Worm (Caenorhabditis elegans) whole organism, midembryonic: ENCODE data around the gene T07F12.4.

Source experiments
- T22C8.4 ChIP-seq: fragments of 200-800 bp; sonication (Bioruptor generic); IDR thresholded peaks from 2 replicates; pipeline ENCODE4 v1.3.6; 2022; ENCODE audit warnings: missing genetic modification characterization, missing compliant biosample characterization
- cog-1 ChIP-seq: sonication (generic microtip); optimal IDR thresholded peaks from 2 replicates; lab custom pipeline; 2016; ENCODE audit warnings: missing genetic modification characterization, missing compliant biosample characterization
- flt-1 ChIP-seq: fragments of 200-800 bp; sonication (Bioruptor generic); IDR thresholded peaks from 2 replicates; pipeline ENCODE4 v1.3.6; 2022; ENCODE audit warnings: missing genetic modification characterization, missing compliant biosample characterization
- klf-2 ChIP-seq: fragments of 200-800 bp; sonication (Bioruptor generic); conservative IDR thresholded peaks from 2 replicates; pipeline ENCODE4 v1.3.6; 2022; ENCODE audit warnings: missing genetic modification reagents, missing genetic modification characterization, missing compliant biosample characterization
- med-1 ChIP-seq: sonication (generic microtip); optimal IDR thresholded peaks from 2 replicates; lab custom pipeline; 2017; ENCODE audit warnings: missing genetic modification characterization, mild to moderate bottlenecking, missing compliant biosample characterization, antibody characterized with exemption, missing genetic modification reagents; ENCODE audit not compliant: insufficient read depth
- ref-1 ChIP-seq: fragments of 200-800 bp; sonication (Bioruptor generic); conservative IDR thresholded peaks from 2 replicates; pipeline ENCODE4 v1.3.6; 2022; ENCODE audit warnings: missing genetic modification reagents, missing genetic modification characterization, missing compliant biosample characterization
- tab-1 ChIP-seq: fragments of 200-800 bp; sonication (Bioruptor generic); IDR thresholded peaks from 2 replicates; pipeline ENCODE4 v1.3.6; 2022; ENCODE audit warnings: missing genetic modification characterization, missing compliant biosample characterization
- ztf-23 ChIP-seq: fragments of 200-800 bp; sonication (Bioruptor generic); IDR thresholded peaks from 2 replicates; pipeline ENCODE4 v1.3.6; 2022; ENCODE audit warnings: missing genetic modification reagents, missing genetic modification characterization, missing compliant biosample characterization
- ztf-29 ChIP-seq: fragments of 200-800 bp; sonication (Bioruptor generic); IDR thresholded peaks from 2 replicates; pipeline ENCODE4 v1.3.6; 2022; ENCODE audit warnings: missing genetic modification reagents, missing genetic modification characterization, missing compliant biosample characterization

T07F12.4 gene

DNA sequence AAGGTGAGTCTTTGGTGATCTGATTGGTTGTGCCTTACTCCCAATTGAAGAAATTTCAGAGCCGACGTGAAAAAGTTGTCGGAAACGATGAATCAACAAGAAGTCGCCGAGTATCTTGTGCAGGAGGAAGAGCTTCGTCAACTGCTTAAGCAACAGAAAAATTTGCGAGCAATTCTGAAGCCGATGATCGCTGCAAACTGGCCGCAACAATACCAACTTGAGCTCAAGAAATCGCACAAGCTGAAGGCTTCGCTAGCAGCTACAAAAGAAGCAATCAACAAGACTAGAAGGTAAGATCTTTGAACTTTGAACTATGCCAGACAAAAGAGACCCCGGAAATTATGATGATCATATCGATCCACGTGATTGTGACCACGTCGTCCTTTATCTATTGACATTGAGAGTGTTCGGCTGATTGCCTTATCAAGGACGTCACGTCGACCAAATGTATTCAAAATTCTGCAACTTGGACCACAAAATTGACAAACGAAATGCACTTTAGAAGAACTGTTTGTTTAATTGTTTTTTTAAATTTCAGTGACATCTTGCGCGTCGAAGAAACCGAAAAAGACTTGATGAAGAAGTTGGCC is 10.8 kb upstream of the T07F12.4 start:
- no peak for TF ChIP-seq klf-2 (GFP tag; lab: Robert Waterston, UW)
- no peak for TF ChIP-seq med-1
- TF ChIP-seq tab-1 (GFP tag; lab: Robert Waterston, UW) = no peak
- no peak for TF ChIP-seq ztf-23 (GFP tag; lab: Robert Waterston, UW)
- no peak for TF ChIP-seq flt-1 (GFP tag; lab: Robert Waterston, UW)
- no peak for TF ChIP-seq T22C8.4 (GFP tag; lab: Robert Waterston, UW)
- no peak for TF ChIP-seq ztf-29 (GFP tag; lab: Robert Waterston, UW)
- no peak for TF ChIP-seq cog-1 (tag; lab: Kevin White, UChicago)
- TF ChIP-seq ref-1 (GFP tag; lab: Robert Waterston, UW) = no peak

DNA sequence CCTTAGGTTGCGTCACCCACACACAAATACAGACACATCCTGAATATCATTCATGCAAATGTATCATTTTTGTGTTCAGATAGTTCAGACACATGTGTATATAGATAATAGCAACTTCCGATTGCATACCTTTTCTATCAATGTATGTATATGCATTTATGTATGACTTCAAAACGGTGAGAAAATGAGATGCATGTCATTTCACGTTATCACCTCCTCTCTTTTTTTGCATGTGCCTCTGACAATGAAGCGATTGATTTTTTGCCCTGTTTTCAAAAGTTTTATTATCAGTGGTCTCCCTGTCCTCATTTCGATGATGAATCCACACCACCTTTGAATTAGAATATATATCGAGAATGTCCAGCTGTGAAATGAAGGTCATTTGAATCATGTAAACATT is 5.2 kb upstream of the T07F12.4 start, which contains the start of gene K05B2.2:
Gene K05B2.2 (plus strand): TSS at position 278 of the 400 bp plus-strand sequence.
- TF ChIP-seq klf-2 (GFP tag; lab: Robert Waterston, UW) (no peak), T22C8.4 (GFP tag; lab: Robert Waterston, UW) (no peak), flt-1 (GFP tag; lab: Robert Waterston, UW) (no peak), cog-1 (tag; lab: Kevin White, UChicago) (no peak), ref-1 (GFP tag; lab: Robert Waterston, UW) (no peak), tab-1 (GFP tag; lab: Robert Waterston, UW) (no peak), med-1 (no peak), ztf-23 (GFP tag; lab: Robert Waterston, UW) (no peak)

DNA sequence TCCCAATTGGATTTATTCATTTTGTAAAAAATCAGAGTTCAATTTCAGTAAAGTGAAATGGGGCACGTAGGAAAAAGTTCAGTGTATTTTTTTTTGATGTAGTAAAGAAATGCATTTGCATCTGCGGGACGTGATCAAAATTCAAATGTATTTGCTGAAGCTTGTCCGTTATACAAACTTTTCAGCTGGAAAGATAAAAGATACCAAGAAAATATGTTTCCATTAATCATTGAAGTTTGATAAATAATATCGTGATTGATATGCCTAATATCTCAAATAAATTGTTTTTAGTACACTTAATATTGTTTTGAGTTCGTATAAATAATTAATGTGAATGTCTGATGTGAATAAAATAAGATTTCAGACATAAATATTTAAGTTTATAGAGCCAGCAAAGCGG is 1.8 kb upstream of the T07F12.4 start:
- no peak for TF ChIP-seq klf-2 (GFP tag; lab: Robert Waterston, UW)
- TF ChIP-seq ztf-23 (GFP tag; lab: Robert Waterston, UW) = no peak

DNA sequence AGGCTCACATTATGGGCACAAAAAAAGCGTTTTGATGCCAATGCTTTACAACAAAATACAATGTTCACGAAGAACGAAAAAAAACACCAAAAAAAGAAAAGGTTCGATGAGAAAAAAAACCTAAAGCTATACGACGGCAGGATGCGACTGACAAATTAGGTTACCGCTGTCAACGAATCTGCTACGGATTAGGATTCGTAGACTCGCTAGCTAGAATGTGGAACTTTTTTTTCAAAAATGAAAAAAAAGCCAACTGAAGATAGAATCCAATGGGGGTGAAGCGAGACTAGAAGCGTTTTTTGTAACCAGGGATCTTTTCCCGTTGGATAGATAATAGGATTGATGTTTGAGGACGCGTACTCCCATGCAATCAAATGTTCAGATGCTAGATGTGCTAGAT is 1.4 kb upstream of the T07F12.4 start:
- TF ChIP-seq cog-1 (tag; lab: Kevin White, UChicago) = no peak
- no peak for TF ChIP-seq ztf-23 (GFP tag; lab: Robert Waterston, UW)
- no peak for TF ChIP-seq klf-2 (GFP tag; lab: Robert Waterston, UW)
- TF ChIP-seq ref-1 (GFP tag; lab: Robert Waterston, UW) = no peak
- TF ChIP-seq tab-1 (GFP tag; lab: Robert Waterston, UW) = no peak

DNA sequence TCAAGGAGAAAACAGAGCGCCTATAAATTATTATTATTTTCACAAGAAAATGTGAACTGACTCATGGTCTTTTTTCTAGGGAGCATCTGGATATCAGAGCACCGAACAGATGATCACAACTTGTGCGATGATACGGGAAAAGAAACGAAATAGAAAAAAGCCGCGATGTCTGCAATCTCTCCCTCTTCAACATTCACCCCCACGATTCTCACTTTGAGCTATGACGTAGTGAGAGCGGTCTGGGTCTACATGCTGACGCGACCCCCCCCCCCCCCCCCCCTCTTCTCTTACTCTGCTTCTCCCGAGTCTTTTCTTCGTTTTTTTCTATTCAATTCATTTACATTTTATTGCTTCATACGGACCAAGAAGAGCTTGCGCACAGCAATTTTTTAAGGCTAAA is 991 bp downstream of the T07F12.4 start:
- TF ChIP-seq cog-1 (tag; lab: Kevin White, UChicago) = no peak
- no peak for TF ChIP-seq med-1
- no peak for TF ChIP-seq flt-1 (GFP tag; lab: Robert Waterston, UW)
- TF ChIP-seq ztf-29 (GFP tag; lab: Robert Waterston, UW) = no peak
- TF ChIP-seq tab-1 (GFP tag; lab: Robert Waterston, UW) = no peak

DNA sequence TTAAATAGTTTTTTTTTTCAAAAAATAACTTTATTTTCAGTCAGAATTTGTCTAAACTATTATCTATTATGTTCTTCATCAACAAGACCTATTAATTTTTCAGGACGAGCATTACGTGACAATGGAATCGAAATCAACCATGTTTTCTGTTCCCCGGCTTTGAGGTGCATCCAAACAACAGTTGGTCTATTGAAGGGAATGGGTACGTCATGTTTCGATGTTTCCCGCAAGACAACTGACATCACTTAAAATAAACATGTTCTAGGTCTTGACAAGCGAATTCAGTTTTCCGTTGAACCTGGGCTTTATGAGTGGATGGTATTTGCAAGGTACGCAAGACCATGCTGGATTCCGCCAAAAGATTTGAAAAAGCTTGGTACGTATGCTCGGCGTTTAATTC is 5.4 kb downstream of the T07F12.4 start:
- TF ChIP-seq ztf-29 (GFP tag; lab: Robert Waterston, UW) (no peak), ztf-23 (GFP tag; lab: Robert Waterston, UW) (no peak), ref-1 (GFP tag; lab: Robert Waterston, UW) (no peak), tab-1 (GFP tag; lab: Robert Waterston, UW) (no peak), klf-2 (GFP tag; lab: Robert Waterston, UW) (no peak), T22C8.4 (GFP tag; lab: Robert Waterston, UW) (no peak), med-1 (no peak), flt-1 (GFP tag; lab: Robert Waterston, UW) (no peak), cog-1 (tag; lab: Kevin White, UChicago) (no peak)

DNA sequence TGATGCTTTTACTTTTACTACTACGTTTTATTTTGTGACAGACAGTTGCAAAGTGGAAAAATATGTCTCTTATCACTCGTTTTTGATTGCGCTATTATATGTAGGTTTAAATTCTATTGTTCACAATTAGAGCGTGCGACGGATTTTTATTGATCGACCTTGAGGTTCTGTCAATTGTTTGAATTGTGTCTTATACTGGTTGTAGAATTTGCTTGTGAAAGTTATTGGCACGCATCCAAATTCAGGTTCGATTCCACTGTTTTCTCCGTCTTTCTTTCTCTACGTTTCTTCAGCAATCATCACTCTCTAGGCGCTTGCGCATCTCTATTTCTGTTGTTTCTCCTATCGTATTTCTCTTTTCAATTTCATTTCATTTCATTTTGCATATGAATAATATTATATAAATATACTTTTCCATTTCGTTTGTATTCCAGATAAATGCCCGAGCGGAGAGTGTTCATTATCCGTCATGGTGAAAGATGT is 7.0 kb downstream of the T07F12.4 start, which contains the start of gene T07F12.1:
Gene T07F12.1 (plus strand): TSS at position 433 of the 483 bp plus-strand sequence.
- TF ChIP-seq ztf-23 (GFP tag; lab: Robert Waterston, UW) (no peak), T22C8.4 (GFP tag; lab: Robert Waterston, UW) (no peak), med-1 (no peak), cog-1 (tag; lab: Kevin White, UChicago) (no peak), ref-1 (GFP tag; lab: Robert Waterston, UW) (no peak), ztf-29 (GFP tag; lab: Robert Waterston, UW) (no peak), flt-1 (GFP tag; lab: Robert Waterston, UW) (no peak)

DNA sequence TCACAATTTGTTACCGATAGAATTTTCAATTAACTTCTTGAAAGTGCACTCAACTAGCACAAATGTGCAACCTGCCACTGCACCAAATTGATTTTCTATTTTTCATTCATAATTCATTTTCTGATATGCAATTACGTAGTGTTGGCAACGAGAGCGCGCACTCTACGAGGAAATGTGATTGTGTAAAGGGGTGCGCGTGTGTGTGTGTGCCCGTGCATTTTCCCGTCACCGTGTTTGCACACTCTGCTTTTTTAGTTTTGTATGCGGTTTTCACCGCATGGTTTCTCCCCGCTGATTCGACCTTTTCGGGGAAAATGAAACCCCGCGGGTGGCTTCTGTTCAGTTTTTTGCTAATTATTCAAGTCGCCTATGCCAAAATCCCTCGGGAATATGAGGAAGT is 10.5 kb downstream of the T07F12.4 start, which contains the start of gene T07F12.2:
Gene T07F12.2 (plus strand): TSS at position 87 of the 400 bp plus-strand sequence.
- TF ChIP-seq ztf-23 (GFP tag; lab: Robert Waterston, UW) (peak; percentile 23; the same call in 1 of the 2 replicates), tab-1 (GFP tag; lab: Robert Waterston, UW) (peak; percentile 70), klf-2 (GFP tag; lab: Robert Waterston, UW) (no peak), flt-1 (GFP tag; lab: Robert Waterston, UW) (no peak), ztf-29 (GFP tag; lab: Robert Waterston, UW) (no peak), cog-1 (tag; lab: Kevin White, UChicago) (no peak), med-1 (no peak)

DNA sequence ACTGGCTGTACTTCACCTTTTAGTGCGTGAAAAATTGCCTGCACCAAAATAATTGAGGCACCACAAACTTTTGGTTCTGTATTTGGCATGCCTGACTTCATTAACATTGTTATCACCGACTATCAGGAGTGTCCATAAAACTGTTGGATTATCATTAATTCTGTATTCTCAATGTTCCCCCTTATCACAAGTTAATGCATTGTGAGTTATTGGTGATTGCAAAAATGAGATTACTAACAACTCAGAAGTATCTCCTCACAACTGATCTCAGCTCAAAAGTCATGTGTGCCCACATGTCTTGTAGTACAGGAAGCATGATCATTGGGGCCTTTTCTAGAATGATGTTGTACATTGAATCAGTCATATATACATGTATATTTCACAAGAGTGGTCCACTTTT is 15.0 kb downstream of the T07F12.4 start, which contains the start of gene arrd-23:
Gene arrd-23 (plus strand): TSS at position 301 of the 400 bp plus-strand sequence.
- TF ChIP-seq ztf-29 (GFP tag; lab: Robert Waterston, UW) (no peak), ref-1 (GFP tag; lab: Robert Waterston, UW) (no peak), ztf-23 (GFP tag; lab: Robert Waterston, UW) (no peak), tab-1 (GFP tag; lab: Robert Waterston, UW) (no peak), klf-2 (GFP tag; lab: Robert Waterston, UW) (no peak), flt-1 (GFP tag; lab: Robert Waterston, UW) (no peak), cog-1 (tag; lab: Kevin White, UChicago) (no peak), T22C8.4 (GFP tag; lab: Robert Waterston, UW) (no peak), med-1 (no peak)
